Fruit fly (Drosophila melanogaster) whole organism, embryonic: ENCODE results near the gene wdn.

Source experiments
- Adf1 ChIP-seq: fragments of 200-800 bp; sonication (Bioruptor generic); IDR thresholded peaks from 2 replicates; pipeline ENCODE4 v1.3.6; 2022; ENCODE audit warnings: missing biosample characterization, missing genetic modification characterization
- Atf3 ChIP-seq: fragments of 200-800 bp; sonication (Bioruptor generic); optimal IDR thresholded peaks from 3 replicates; lab custom pipeline; 2016; ENCODE audit warnings: missing biosample characterization, missing genetic modification characterization
- CG10274 ChIP-seq: fragments of 200-800 bp; sonication (Bioruptor generic); optimal IDR thresholded peaks from 3 replicates; lab custom pipeline; 2017; ENCODE audit warnings: missing biosample characterization, mild to moderate bottlenecking, missing genetic modification characterization
- CG10543 ChIP-seq: fragments of 200-800 bp; sonication (Bioruptor generic); optimal IDR thresholded peaks from 3 replicates; lab custom pipeline; 2017; ENCODE audit warnings: missing biosample characterization, mild to moderate bottlenecking, missing genetic modification characterization, moderate library complexity
- CG11560 ChIP-seq: fragments of 200-800 bp; sonication (Bioruptor generic); IDR thresholded peaks from 3 replicates; pipeline ENCODE4 v1.3.6; 2022; ENCODE audit warnings: missing biosample characterization, missing genetic modification characterization
- CG13624 ChIP-seq: fragments of 200-800 bp; sonication (Bioruptor generic); optimal IDR thresholded peaks from 2 replicates; lab custom pipeline; 2016; ENCODE audit warnings: missing biosample characterization, missing genetic modification characterization
- CG13894 ChIP-seq: fragments of 200-800 bp; sonication (Bioruptor generic); optimal IDR thresholded peaks from 3 replicates; lab custom pipeline; 2018; ENCODE audit warnings: missing biosample characterization, mild to moderate bottlenecking, missing genetic modification characterization, moderate library complexity
- CG1529 ChIP-seq: fragments of 200-800 bp; sonication (Bioruptor generic); optimal IDR thresholded peaks from 3 replicates; lab custom pipeline; 2018; ENCODE audit warnings: missing biosample characterization, missing genetic modification characterization
- CG15479 ChIP-seq: fragments of 200-800 bp; sonication (Bioruptor generic); optimal IDR thresholded peaks from 3 replicates; lab custom pipeline; 2019; ENCODE audit warnings: missing biosample characterization, mild to moderate bottlenecking, missing genetic modification characterization, moderate library complexity
- CG1602 ChIP-seq: fragments of 200-800 bp; sonication (Bioruptor generic); optimal IDR thresholded peaks from 3 replicates; lab custom pipeline; 2016; ENCODE audit warnings: missing biosample characterization, missing genetic modification characterization
- CG1832 ChIP-seq: fragments of 200-800 bp; sonication (Bioruptor generic); optimal IDR thresholded peaks from 2 replicates; lab custom pipeline; 2017; ENCODE audit warnings: missing biosample characterization, mild to moderate bottlenecking, missing genetic modification characterization, inconsistent platforms
- CG2202 ChIP-seq: fragments of 200-800 bp; sonication (Bioruptor generic); optimal IDR thresholded peaks from 2 replicates; lab custom pipeline; 2018; ENCODE audit warnings: missing biosample characterization, mild to moderate bottlenecking, missing genetic modification characterization
- CG3163 ChIP-seq: fragments of 200-800 bp; sonication (Bioruptor generic); optimal IDR thresholded peaks from 3 replicates; lab custom pipeline; 2016; ENCODE audit warnings: missing biosample characterization, missing genetic modification characterization
- CG33557 ChIP-seq: fragments of 200-800 bp; sonication (Bioruptor generic); optimal IDR thresholded peaks from 2 replicates; lab custom pipeline; 2019; ENCODE audit warnings: missing biosample characterization, mild to moderate bottlenecking, missing genetic modification characterization, moderate library complexity
- CG34422 ChIP-seq: fragments of 200-800 bp; sonication (Bioruptor generic); IDR thresholded peaks from 3 replicates; pipeline ENCODE4 v1.3.6; 2022; ENCODE audit warnings: missing biosample characterization, missing genetic modification characterization
- CG4617 ChIP-seq: fragments of 200-800 bp; sonication (Bioruptor generic); optimal IDR thresholded peaks from 3 replicates; lab custom pipeline; 2016; ENCODE audit warnings: missing biosample characterization, missing genetic modification characterization, borderline replicate concordance
- CG4707 ChIP-seq: fragments of 200-800 bp; sonication (Bioruptor generic); optimal IDR thresholded peaks from 2 replicates; lab custom pipeline; 2018; ENCODE audit warnings: missing biosample characterization, mild to moderate bottlenecking, missing genetic modification characterization, moderate library complexity
- CG4730 ChIP-seq: fragments of 200-800 bp; sonication (Bioruptor generic); IDR thresholded peaks from 2 replicates; pipeline ENCODE4 v1.3.6; 2022; ENCODE audit warnings: missing biosample characterization, missing genetic modification characterization
- CG7928 ChIP-seq: fragments of 200-800 bp; sonication (Bioruptor generic); optimal IDR thresholded peaks from 2 replicates; lab custom pipeline; 2017; ENCODE audit warnings: missing biosample characterization, mild to moderate bottlenecking, missing genetic modification characterization
- CG7987 ChIP-seq: fragments of 200-800 bp; sonication (Bioruptor generic); optimal IDR thresholded peaks from 2 replicates; lab custom pipeline; 2018; ENCODE audit warnings: missing biosample characterization, mild to moderate bottlenecking, missing genetic modification characterization, moderate library complexity
- CG8924 ChIP-seq: fragments of 200-800 bp; optimal IDR thresholded peaks from 3 replicates; lab custom pipeline; 2019; ENCODE audit warnings: missing biosample characterization, mild to moderate bottlenecking, missing genetic modification characterization, moderate library complexity
- CG9609 ChIP-seq: fragments of 200-800 bp; sonication (Bioruptor generic); optimal IDR thresholded peaks from 3 replicates; lab custom pipeline; 2016; ENCODE audit warnings: missing biosample characterization, missing genetic modification characterization
- CG9797 ChIP-seq: fragments of 200-800 bp; sonication (Bioruptor generic); optimal IDR thresholded peaks from 3 replicates; lab custom pipeline; 2018; ENCODE audit warnings: missing biosample characterization, mild to moderate bottlenecking, missing genetic modification characterization
- Dad ChIP-seq: fragments of 200-800 bp; sonication (Bioruptor generic); optimal IDR thresholded peaks from 3 replicates; lab custom pipeline; 2016; ENCODE audit warnings: missing biosample characterization, missing genetic modification characterization
- ERR ChIP-seq: fragments of 200-800 bp; sonication (Bioruptor generic); optimal IDR thresholded peaks from 2 replicates; lab custom pipeline; 2016; ENCODE audit warnings: missing biosample characterization, missing genetic modification characterization
- Eip74EF ChIP-seq, 2 experiments: fragments of 200-800 bp in 1 of 2; fragments of >200 bp in 1 of 2; sonication (Bioruptor generic) in 1 of 2; optimal IDR thresholded peaks; 2 replicates each; lab custom pipeline; 2017 to 2019; ENCODE audit warnings: missing biosample characterization in 2 of 2, missing genetic modification characterization in 2 of 2, mild to moderate bottlenecking in 1 of 2, moderate library complexity in 1 of 2
- HLH4C ChIP-seq: fragments of 200-800 bp; sonication (Bioruptor generic); IDR thresholded peaks from 3 replicates; pipeline ENCODE4 v1.3.6; 2022; ENCODE audit warnings: missing biosample characterization, missing genetic modification characterization; ENCODE audit not compliant: partially characterized antibody
- Jarid2 ChIP-seq: fragments of 200-800 bp; sonication (Bioruptor generic); optimal IDR thresholded peaks from 3 replicates; lab custom pipeline; 2017; ENCODE audit warnings: mild to moderate bottlenecking, missing biosample characterization, missing genetic modification reagents, missing genetic modification characterization
- NK7.1 ChIP-seq: fragments of 200-800 bp; sonication (Bioruptor generic); optimal IDR thresholded peaks from 3 replicates; lab custom pipeline; 2016; ENCODE audit warnings: missing biosample characterization, missing genetic modification characterization
- Nf-YA ChIP-seq: fragments of 200-800 bp; sonication (Bioruptor generic); IDR thresholded peaks from 2 replicates; pipeline ENCODE4 v1.3.6; 2022; ENCODE audit warnings: missing biosample characterization, missing genetic modification characterization
- PHDP ChIP-seq: fragments of 200-800 bp; sonication (Bioruptor generic); optimal IDR thresholded peaks from 3 replicates; lab custom pipeline; 2018; ENCODE audit warnings: missing biosample characterization, mild to moderate bottlenecking, missing genetic modification characterization, moderate library complexity
- Pdp1 ChIP-seq, 2 experiments: fragments of 200-800 bp; sonication (Bioruptor generic); optimal IDR thresholded peaks; 3 replicates each; lab custom pipeline; 2016; ENCODE audit warnings: missing biosample characterization in 2 of 2, missing genetic modification characterization in 2 of 2, mild to moderate bottlenecking in 1 of 2, moderate library complexity in 1 of 2
- Scr ChIP-seq: fragments of 200-800 bp; sonication (Bioruptor generic); IDR thresholded peaks from 2 replicates; pipeline ENCODE4 v1.3.6; 2022; ENCODE audit warnings: missing biosample characterization, missing genetic modification characterization; ENCODE audit not compliant: partially characterized antibody
- Sox100B ChIP-seq: fragments of 200-800 bp; sonication (Bioruptor generic); optimal IDR thresholded peaks from 3 replicates; lab custom pipeline; 2018; ENCODE audit warnings: missing biosample characterization, mild to moderate bottlenecking, missing genetic modification characterization
- Usf ChIP-seq: fragments of 200-800 bp; sonication (Bioruptor generic); optimal IDR thresholded peaks from 2 replicates; lab custom pipeline; 2017; ENCODE audit warnings: missing genotype, missing biosample characterization, missing genetic modification characterization
- abd-A ChIP-seq: fragments of 200-800 bp; sonication (Bioruptor generic); optimal IDR thresholded peaks from 3 replicates; lab custom pipeline; 2019; ENCODE audit warnings: missing biosample characterization, mild to moderate bottlenecking, missing genetic modification characterization, moderate library complexity
- ara ChIP-seq: fragments of 200-800 bp; sonication (Bioruptor generic); IDR thresholded peaks from 2 replicates; pipeline ENCODE4 v1.3.6; 2022; ENCODE audit warnings: missing biosample characterization, missing genetic modification characterization
- bbx ChIP-seq: fragments of 200-800 bp; sonication (Bioruptor generic); IDR thresholded peaks from 2 replicates; pipeline ENCODE4 v1.3.6; 2022; ENCODE audit warnings: missing biosample characterization, missing genetic modification characterization; ENCODE audit not compliant: partially characterized antibody
- cad ChIP-seq: fragments of >200 bp; optimal IDR thresholded peaks from 2 replicates; lab custom pipeline; 2017; ENCODE audit warnings: missing biosample characterization, missing genetic modification characterization
- esg ChIP-seq: fragments of 200-800 bp; sonication (Bioruptor generic); conservative IDR thresholded peaks from 2 replicates; pipeline ENCODE4 v1.3.6; 2022; ENCODE audit warnings: missing biosample characterization, missing genetic modification characterization
- insv ChIP-seq, 2 experiments: fragments of 200-800 bp; sonication (Bioruptor generic); optimal IDR thresholded peaks; 3 replicates each; lab custom pipeline; 2016 to 2018; ENCODE audit warnings: missing biosample characterization in 2 of 2, missing genetic modification characterization in 2 of 2
- jumu ChIP-seq: fragments of 200-800 bp; sonication (Bioruptor generic); optimal IDR thresholded peaks from 3 replicates; lab custom pipeline; 2016; ENCODE audit warnings: missing biosample characterization, missing genetic modification characterization
- kni ChIP-seq: fragments of 200-800 bp; sonication (Bioruptor generic); optimal IDR thresholded peaks from 3 replicates; lab custom pipeline; 2017; ENCODE audit warnings: mild to moderate bottlenecking, missing biosample characterization, missing genetic modification reagents, missing genetic modification characterization
- pho ChIP-seq: fragments of 200-800 bp; sonication (Bioruptor generic); optimal IDR thresholded peaks from 2 replicates; lab custom pipeline; 2016; ENCODE audit warnings: missing biosample characterization, missing genetic modification characterization
- ro ChIP-seq: fragments of 200-800 bp; sonication (Bioruptor generic); IDR thresholded peaks from 2 replicates; pipeline ENCODE4 v1.3.6; 2022; ENCODE audit warnings: missing biosample characterization, missing genetic modification characterization
- sisA ChIP-seq: fragments of 200-800 bp; sonication (Bioruptor generic); IDR thresholded peaks from 2 replicates; pipeline ENCODE4 v1.3.6; 2022; ENCODE audit warnings: missing biosample characterization, missing genetic modification characterization
- slbo ChIP-seq: fragments of 200-800 bp; sonication (Bioruptor generic); IDR thresholded peaks from 2 replicates; pipeline ENCODE4 v1.3.6; 2022; ENCODE audit warnings: missing biosample characterization, missing genetic modification characterization
- sqz ChIP-seq: fragments of 200-800 bp; sonication (Bioruptor generic); optimal IDR thresholded peaks from 3 replicates; lab custom pipeline; 2018; ENCODE audit warnings: missing biosample characterization, mild to moderate bottlenecking, missing genetic modification characterization
- sug ChIP-seq: fragments of 200-800 bp; optimal IDR thresholded peaks from 2 replicates; lab custom pipeline; 2019; ENCODE audit warnings: missing biosample characterization, mild to moderate bottlenecking, missing genetic modification characterization, moderate library complexity

Gene wdn

DNA sequence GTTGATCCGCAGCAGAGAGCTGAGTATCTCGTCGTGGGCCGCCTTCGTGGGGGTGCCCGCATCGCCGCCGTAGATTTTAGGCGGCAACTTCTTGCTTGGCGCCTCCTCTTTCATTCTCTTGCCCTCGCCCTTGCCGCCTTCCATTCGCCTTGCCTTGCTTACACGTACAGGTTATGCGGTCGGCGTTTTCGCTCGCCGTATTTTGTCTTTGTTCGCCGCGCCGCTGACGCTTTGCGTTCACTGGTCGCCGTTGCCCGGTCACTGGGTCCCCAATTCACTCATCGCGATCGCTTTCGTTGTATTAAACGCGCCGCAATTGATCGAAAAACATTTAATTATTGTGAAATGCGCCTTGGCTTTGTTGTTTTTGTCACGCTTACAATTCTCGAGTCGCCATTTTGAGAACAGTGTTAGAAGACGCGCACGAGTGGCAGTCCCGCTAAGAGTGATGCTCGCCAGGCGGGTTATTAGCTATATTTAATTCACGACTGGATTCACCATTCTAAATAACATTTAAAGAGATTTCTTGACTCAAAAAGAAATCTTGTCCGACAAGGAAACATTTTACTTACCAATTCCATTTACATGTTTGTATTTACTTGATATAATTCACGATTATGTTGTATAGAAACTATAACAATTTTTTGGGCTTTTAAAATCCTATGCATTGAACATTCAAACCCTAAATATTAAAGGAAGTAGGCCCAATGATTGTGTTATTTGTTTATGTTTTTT, at the start of gene wdn (continued):
- TF ChIP-seq CG1832 (GFP tag; lab: Kevin White, UChicago) (no peak), esg (GFP tag; lab: Robert Waterston, UW) (no peak), CG1529 (GFP tag; lab: Kevin White, UChicago) (no peak), Usf (GFP tag; lab: Kevin White, UChicago) (no peak), ERR (GFP tag; lab: Kevin White, UChicago) (no peak), HLH4C (0 out of 3 replicates have a peak, but pooled peaks have one; percentile 7), CG10274 (GFP tag; lab: Kevin White, UChicago) (no peak), PHDP (no peak), cad (GFP tag; lab: Kevin White, UChicago) (no peak), CG4707 (no peak), abd-A (tag; lab: Kevin White, UChicago) (no peak), ro (GFP tag; lab: Robert Waterston, UW) (no peak), CG7928 (GFP tag; lab: Kevin White, UChicago) (no peak), CG1602 (GFP tag; lab: Kevin White, UChicago) (no peak), NK7.1 (GFP tag; lab: Kevin White, UChicago) (no peak), CG13624 (GFP tag; lab: Kevin White, UChicago) (peak; percentile 59), CG2202 (tag; lab: Kevin White, UChicago) (no peak), sqz (GFP tag; lab: Kevin White, UChicago) (no peak), CG10543 (GFP tag; lab: Kevin White, UChicago) (no peak), CG7987 (GFP tag; lab: Kevin White, UChicago) (no peak), Adf1 (GFP tag; lab: Robert Waterston, UW) (no peak), Scr (GFP tag; lab: Robert Waterston, UW) (peak; percentile 36; the same call in 1 of the 2 replicates), ara (GFP tag; lab: Robert Waterston, UW) (no peak), jumu (peak; percentile 3), CG15479 (GFP tag; lab: Kevin White, UChicago) (no peak), sisA (GFP tag; lab: Robert Waterston, UW) (no peak), CG11560 (tag; lab: Robert Waterston, UW) (no peak), pho (no peak), Nf-YA (GFP tag; lab: Robert Waterston, UW) (no peak), Eip74EF (GFP tag; optimal IDR thresholded peaks at IDR 0.05; lab: Kevin White, UChicago) (no peak), Dad (GFP tag; lab: Kevin White, UChicago) (no peak), bbx (no peak), Sox100B (GFP tag; lab: Kevin White, UChicago) (no peak), CG13894 (no peak), CG9609 (no peak), Jarid2 (no peak), insv (GFP tag; optimal IDR thresholded peaks at IDR 0.05; lab: Kevin White, UChicago) (no peak), CG4730 (no peak), Atf3 (GFP tag; lab: Kevin White, UChicago) (no peak), kni (GFP tag; lab: Kevin White, UChicago) (no peak), CG4617 (peak; percentile 5), slbo (peak; percentile 62), CG34422 (GFP tag; lab: Robert Waterston, UW) (peak; percentile 92; the same call in 2 of the 3 replicates), Pdp1 (GFP tag; optimal IDR thresholded peaks at IDR 0.05; lab: Kevin White, UChicago) (peak in 1 of 2 experiments; percentile 38), sug (tag; lab: Kevin White, UChicago) (peak; percentile 34), CG9797 (no peak), CG33557 (GFP tag; lab: Kevin White, UChicago) (no peak), CG3163 (GFP tag; lab: Kevin White, UChicago) (no peak), CG8924 (tag; lab: Kevin White, UChicago) (no peak)
